Worm (Caenorhabditis elegans) whole organism, midembryonic: Measurements from ENCODE around the gene F14F3.4.

Source experiments
- T22C8.4 ChIP-seq: fragments of 200-800 bp; sonication (Bioruptor generic); IDR thresholded peaks from 2 replicates; pipeline ENCODE4 v1.3.6; 2022; ENCODE audit warnings: missing genetic modification characterization, missing compliant biosample characterization
- cog-1 ChIP-seq: sonication (generic microtip); optimal IDR thresholded peaks from 2 replicates; lab custom pipeline; 2016; ENCODE audit warnings: missing genetic modification characterization, missing compliant biosample characterization
- flt-1 ChIP-seq: fragments of 200-800 bp; sonication (Bioruptor generic); IDR thresholded peaks from 2 replicates; pipeline ENCODE4 v1.3.6; 2022; ENCODE audit warnings: missing genetic modification characterization, missing compliant biosample characterization
- klf-2 ChIP-seq: fragments of 200-800 bp; sonication (Bioruptor generic); conservative IDR thresholded peaks from 2 replicates; pipeline ENCODE4 v1.3.6; 2022; ENCODE audit warnings: missing genetic modification reagents, missing genetic modification characterization, missing compliant biosample characterization
- med-1 ChIP-seq: sonication (generic microtip); optimal IDR thresholded peaks from 2 replicates; lab custom pipeline; 2017; ENCODE audit warnings: missing genetic modification characterization, mild to moderate bottlenecking, missing compliant biosample characterization, antibody characterized with exemption, missing genetic modification reagents; ENCODE audit not compliant: insufficient read depth
- ref-1 ChIP-seq: fragments of 200-800 bp; sonication (Bioruptor generic); conservative IDR thresholded peaks from 2 replicates; pipeline ENCODE4 v1.3.6; 2022; ENCODE audit warnings: missing genetic modification reagents, missing genetic modification characterization, missing compliant biosample characterization
- tab-1 ChIP-seq: fragments of 200-800 bp; sonication (Bioruptor generic); IDR thresholded peaks from 2 replicates; pipeline ENCODE4 v1.3.6; 2022; ENCODE audit warnings: missing genetic modification characterization, missing compliant biosample characterization
- ztf-23 ChIP-seq: fragments of 200-800 bp; sonication (Bioruptor generic); IDR thresholded peaks from 2 replicates; pipeline ENCODE4 v1.3.6; 2022; ENCODE audit warnings: missing genetic modification reagents, missing genetic modification characterization, missing compliant biosample characterization
- ztf-29 ChIP-seq: fragments of 200-800 bp; sonication (Bioruptor generic); IDR thresholded peaks from 2 replicates; pipeline ENCODE4 v1.3.6; 2022; ENCODE audit warnings: missing genetic modification reagents, missing genetic modification characterization, missing compliant biosample characterization

The F14F3.4 gene

DNA sequence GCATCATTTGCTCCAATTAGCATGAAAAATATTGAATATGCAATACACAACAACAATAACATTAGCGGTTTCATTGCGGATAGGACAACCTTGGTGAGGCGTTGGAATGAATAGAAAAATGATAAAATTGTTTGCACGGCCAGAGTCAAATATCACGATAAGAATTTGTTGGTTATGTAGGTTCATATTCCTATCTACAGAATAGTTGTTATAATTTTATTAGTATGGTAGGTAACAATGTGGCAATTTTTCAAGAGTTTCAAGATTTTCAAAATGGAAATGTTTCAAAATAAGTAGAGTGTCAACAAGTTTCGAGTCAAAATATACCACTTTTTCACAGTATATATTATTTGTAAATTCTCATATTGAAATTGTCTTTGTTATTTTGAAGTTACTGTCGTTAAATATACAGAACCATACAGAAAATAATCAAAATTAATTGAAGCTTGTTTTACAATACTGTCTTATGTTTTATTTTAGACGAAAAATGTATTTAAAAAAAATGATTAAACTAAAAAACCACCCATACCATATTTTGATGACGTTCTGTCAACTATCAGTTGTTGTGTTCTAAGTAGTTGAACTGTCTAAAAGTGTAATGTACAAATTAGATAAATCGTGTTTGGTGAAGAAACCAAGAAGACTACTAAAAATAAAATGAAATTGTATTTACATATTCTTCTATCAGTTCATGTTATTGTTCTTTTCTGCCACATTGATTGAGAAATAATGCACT, 21.3 kb upstream of the F14F3.4 start, which contains the start of the genes F59F5.3 and F59F5.4:
TSS of gene F59F5.3 (minus strand) at position 101 of the 736 bp plus-strand sequence.
TSS of gene F59F5.4 (plus strand) at position 686 of the 736 bp plus-strand sequence.
- no peak for TF ChIP-seq flt-1 (GFP tag; lab: Robert Waterston, UW)
- TF ChIP-seq med-1, result no peak
- no peak for TF ChIP-seq cog-1 (tag; lab: Kevin White, UChicago)
- TF ChIP-seq tab-1 (GFP tag; lab: Robert Waterston, UW), result no peak
- no peak for TF ChIP-seq ref-1 (GFP tag; lab: Robert Waterston, UW)
- TF ChIP-seq klf-2 (GFP tag; lab: Robert Waterston, UW), result no peak
- TF ChIP-seq T22C8.4 (GFP tag; lab: Robert Waterston, UW), result no peak
- TF ChIP-seq ztf-29 (GFP tag; lab: Robert Waterston, UW), result no peak
- TF ChIP-seq ztf-23 (GFP tag; lab: Robert Waterston, UW), result no peak

DNA sequence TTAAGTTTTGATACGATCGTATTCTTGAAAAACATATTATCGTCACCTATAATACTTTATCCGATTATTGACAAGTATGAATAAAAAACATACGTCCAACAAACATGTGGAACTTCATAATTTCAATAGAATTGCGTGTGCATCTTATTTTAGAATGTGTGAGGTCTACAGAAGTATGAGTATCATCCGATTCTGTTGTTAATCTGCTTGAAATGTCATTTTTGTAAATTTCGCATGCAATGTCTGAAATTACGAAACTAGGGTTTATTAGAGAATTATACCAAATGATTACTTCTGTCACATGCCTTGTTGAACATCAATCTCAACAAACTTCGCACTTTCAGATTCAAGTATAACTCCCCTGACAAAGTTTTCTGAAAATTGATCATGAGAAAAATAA, 20.6 kb upstream of the F14F3.4 start:
- TF ChIP-seq tab-1 (GFP tag; lab: Robert Waterston, UW) (no peak), cog-1 (tag; lab: Kevin White, UChicago) (no peak), klf-2 (GFP tag; lab: Robert Waterston, UW) (no peak), ztf-29 (GFP tag; lab: Robert Waterston, UW) (no peak), ref-1 (GFP tag; lab: Robert Waterston, UW) (no peak), ztf-23 (GFP tag; lab: Robert Waterston, UW) (no peak), T22C8.4 (GFP tag; lab: Robert Waterston, UW) (no peak), flt-1 (GFP tag; lab: Robert Waterston, UW) (no peak), med-1 (no peak)

DNA sequence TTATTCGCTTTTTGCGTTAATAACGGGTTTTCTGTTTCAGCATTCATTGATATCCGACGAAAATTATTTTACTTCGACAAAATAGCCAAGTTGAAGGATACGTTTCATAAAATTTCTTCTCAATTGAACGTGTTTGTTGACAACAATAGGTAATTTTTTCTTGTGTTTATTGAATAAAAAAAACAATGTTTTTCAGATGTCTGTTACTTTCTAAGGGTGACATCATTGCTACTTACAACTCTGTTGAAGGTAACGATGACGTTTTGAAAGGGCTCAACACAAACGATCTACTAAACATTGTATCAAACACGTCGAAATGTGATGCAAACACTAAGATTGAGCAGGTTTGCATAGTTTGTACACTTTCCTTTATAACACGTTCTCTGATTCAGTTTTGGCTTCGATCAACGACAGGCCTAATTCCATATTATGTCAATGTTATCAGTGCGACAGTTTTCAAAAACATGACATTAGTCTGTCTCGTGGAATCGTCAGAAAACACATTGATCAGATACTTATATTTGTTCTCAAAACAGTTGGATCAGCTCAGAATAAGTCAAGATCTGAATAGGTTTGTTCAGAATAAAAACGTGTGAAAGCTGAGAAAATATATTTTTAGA, 13.5 kb upstream of the F14F3.4 start:
- TF ChIP-seq tab-1 (GFP tag; lab: Robert Waterston, UW) (no peak), med-1 (no peak), ref-1 (GFP tag; lab: Robert Waterston, UW) (no peak), flt-1 (GFP tag; lab: Robert Waterston, UW) (no peak), ztf-23 (GFP tag; lab: Robert Waterston, UW) (no peak), ztf-29 (GFP tag; lab: Robert Waterston, UW) (no peak), cog-1 (tag; lab: Kevin White, UChicago) (no peak), T22C8.4 (GFP tag; lab: Robert Waterston, UW) (no peak), klf-2 (GFP tag; lab: Robert Waterston, UW) (no peak)

DNA sequence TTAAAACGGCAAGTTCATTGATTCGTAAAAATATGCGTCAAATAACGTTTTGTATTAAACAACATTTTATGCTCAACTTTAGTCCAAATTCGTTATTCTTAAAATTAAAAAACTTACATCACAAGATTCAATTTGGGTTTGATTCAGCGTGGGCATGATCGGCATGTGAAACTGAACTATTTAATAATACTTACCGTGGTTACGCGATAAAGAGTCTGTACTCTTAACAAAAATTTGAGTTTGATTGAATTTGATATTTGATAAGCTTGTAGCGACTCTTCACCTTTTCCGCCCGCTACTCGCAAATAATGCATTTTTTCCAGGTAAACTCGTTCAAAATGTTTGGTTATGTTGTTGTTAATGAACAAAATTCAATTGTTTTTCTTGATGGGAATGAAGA, 12.2 kb upstream of the F14F3.4 start, which contains the start of gene glo-3:
TSS of gene glo-3 (plus strand) at position 253 of the 400 bp plus-strand sequence.
- TF ChIP-seq ref-1 (GFP tag; lab: Robert Waterston, UW) (no peak), ztf-29 (GFP tag; lab: Robert Waterston, UW) (no peak), klf-2 (GFP tag; lab: Robert Waterston, UW) (no peak), T22C8.4 (GFP tag; lab: Robert Waterston, UW) (no peak), cog-1 (tag; lab: Kevin White, UChicago) (no peak), tab-1 (GFP tag; lab: Robert Waterston, UW) (no peak), flt-1 (GFP tag; lab: Robert Waterston, UW) (no peak), ztf-23 (GFP tag; lab: Robert Waterston, UW) (no peak), med-1 (no peak)

DNA sequence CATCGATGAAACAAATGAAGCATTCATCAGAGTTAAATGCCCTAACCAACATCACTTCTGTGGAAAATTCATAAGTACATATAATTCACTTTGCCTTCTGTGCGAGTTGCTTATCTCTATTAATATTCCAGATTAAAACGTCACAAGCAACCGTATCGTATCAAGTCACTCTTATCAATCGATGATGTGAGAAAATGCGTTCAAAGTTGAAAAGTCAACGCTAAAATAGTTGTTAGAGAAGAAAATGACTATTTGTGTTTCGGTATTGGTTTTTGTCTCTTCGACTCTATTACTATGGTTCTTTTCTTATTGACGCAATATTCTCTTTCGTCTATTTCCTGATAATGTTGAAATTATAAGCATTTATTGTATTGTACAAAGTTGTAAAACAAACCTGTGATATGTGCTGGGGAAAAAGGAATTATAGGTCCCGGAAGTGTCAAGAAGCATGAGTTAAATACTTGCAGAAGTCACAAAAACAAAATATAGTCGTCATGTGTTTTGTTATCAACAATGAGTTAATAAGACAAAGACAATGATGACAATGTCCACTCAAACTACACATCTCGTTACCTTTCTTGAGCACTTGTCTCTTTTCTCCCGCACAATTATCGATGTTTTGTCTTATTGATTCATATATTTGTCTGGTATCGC, 11.1 kb upstream of the F14F3.4 start:
- TF ChIP-seq klf-2 (GFP tag; lab: Robert Waterston, UW) (no peak), med-1 (no peak), tab-1 (GFP tag; lab: Robert Waterston, UW) (no peak), cog-1 (tag; lab: Kevin White, UChicago) (no peak), ref-1 (GFP tag; lab: Robert Waterston, UW) (no peak), T22C8.4 (GFP tag; lab: Robert Waterston, UW) (no peak), flt-1 (GFP tag; lab: Robert Waterston, UW) (no peak), ztf-29 (GFP tag; lab: Robert Waterston, UW) (no peak), ztf-23 (GFP tag; lab: Robert Waterston, UW) (no peak)

DNA sequence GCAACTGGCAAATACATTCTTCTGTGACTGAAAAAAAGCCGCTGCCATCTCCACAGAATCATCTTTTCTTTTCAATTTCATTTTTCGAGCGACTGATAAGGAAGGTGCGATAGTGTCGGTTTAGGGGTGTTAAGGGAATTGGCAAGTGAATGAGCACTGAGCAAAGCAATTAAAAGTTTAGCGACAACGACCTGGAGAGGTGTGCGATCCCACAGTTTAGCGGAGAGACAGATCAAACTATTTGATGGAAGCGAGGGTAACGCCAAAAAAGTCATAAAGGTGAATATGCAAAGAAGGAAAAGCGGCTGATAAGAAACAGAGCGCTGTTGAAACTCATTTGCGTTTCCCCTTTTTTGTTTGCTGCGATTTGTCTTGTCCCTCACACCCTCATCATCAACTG, 7.8 kb upstream of the F14F3.4 start, which contains the start of the genes F14F3.5 and slcf-1:
TSS of gene F14F3.5 (minus strand) at position 234 of the 400 bp plus-strand sequence.
TSS of gene slcf-1 (plus strand) at position 302 of the 400 bp plus-strand sequence.
- TF ChIP-seq med-1 (no peak), ztf-23 (GFP tag; lab: Robert Waterston, UW) (no peak), klf-2 (GFP tag; lab: Robert Waterston, UW) (no peak), T22C8.4 (GFP tag; lab: Robert Waterston, UW) (no peak), ztf-29 (GFP tag; lab: Robert Waterston, UW) (no peak), cog-1 (tag; lab: Kevin White, UChicago) (no peak), tab-1 (GFP tag; lab: Robert Waterston, UW) (no peak), flt-1 (GFP tag; lab: Robert Waterston, UW) (no peak), ref-1 (GFP tag; lab: Robert Waterston, UW) (no peak)

DNA sequence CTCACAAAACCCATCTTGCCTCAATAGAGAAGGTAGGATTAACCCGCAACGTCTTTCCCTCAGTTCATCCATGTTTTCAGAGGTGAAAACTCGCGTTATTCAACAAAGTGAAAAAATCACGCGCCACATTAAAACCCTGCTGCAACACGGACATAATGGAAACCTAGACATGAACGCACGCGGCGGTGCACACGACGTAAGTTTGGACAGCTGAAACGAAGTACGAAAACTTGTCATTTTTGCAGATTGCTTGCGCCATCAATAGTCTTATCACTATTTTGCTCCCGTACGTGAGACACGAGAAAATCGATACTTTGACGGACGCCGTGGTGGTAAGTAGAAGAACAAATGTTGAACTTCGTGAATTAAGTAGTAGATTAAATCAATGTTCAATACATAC, 6.2 kb upstream of the F14F3.4 start:
- TF ChIP-seq cog-1 (tag; lab: Kevin White, UChicago), result no peak
- no peak for TF ChIP-seq flt-1 (GFP tag; lab: Robert Waterston, UW)
- TF ChIP-seq T22C8.4 (GFP tag; lab: Robert Waterston, UW), result no peak

DNA sequence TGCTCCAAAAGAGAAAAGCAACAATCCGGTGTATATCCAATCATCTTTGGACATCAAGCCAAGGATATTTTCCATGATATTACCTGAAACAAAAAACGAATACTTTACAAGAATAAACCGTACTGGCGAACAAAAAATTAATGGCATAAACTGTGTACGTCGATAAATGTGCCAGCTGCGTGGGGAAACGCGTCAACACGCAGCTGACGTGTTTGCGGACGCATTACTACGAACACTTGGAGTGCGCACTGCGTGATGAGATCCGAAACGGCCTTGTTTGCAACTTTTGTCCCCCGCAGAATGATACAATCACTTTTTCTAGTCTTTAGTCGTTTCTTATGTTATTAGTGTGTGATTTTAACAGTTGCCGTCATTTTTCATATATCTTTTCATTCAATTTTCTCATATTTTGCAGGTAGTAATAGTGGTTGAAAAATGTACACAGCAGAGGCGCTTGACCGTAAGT, 3.3 kb upstream of the F14F3.4 start, which contains the start of the genes mboa-7 and git-1:
TSS of gene mboa-7 (minus strand) at position 83 of the 466 bp plus-strand sequence.
TSS of gene git-1 (plus strand) at position 416 of the 466 bp plus-strand sequence.
- TF ChIP-seq flt-1 (GFP tag; lab: Robert Waterston, UW) (0 out of 2 replicates have a peak, but pooled peaks have one; percentile 16), ztf-23 (GFP tag; lab: Robert Waterston, UW) (0 out of 2 replicates have a peak, but pooled peaks have one; percentile 45), ztf-29 (GFP tag; lab: Robert Waterston, UW) (no peak), T22C8.4 (GFP tag; lab: Robert Waterston, UW) (no peak), med-1 (no peak), tab-1 (GFP tag; lab: Robert Waterston, UW) (0 out of 2 replicates have a peak, but pooled peaks have one; percentile 71), klf-2 (GFP tag; lab: Robert Waterston, UW) (no peak), ref-1 (GFP tag; lab: Robert Waterston, UW) (no peak), cog-1 (tag; lab: Kevin White, UChicago) (peak; percentile 62)
